Worm (Caenorhabditis elegans) whole organism, mixed stage, embryonic: ENCODE measurements around the gene rsp-5.

Source experiments
- M03D4.4 ChIP-seq: sonication (generic microtip); optimal IDR thresholded peaks from 2 replicates; lab custom pipeline; 2017; ENCODE audit warnings: mild to moderate bottlenecking, missing genetic modification characterization, missing compliant biosample characterization
- bed-3 ChIP-seq: fragments of 200-800 bp; sonication (Bioruptor generic); optimal IDR thresholded peaks from 3 replicates; lab custom pipeline; 2018; ENCODE audit warnings: mild to moderate bottlenecking, missing genetic modification characterization, moderate library complexity, missing compliant biosample characterization
- blmp-1 ChIP-seq: fragments of 150-350 bp; optimal IDR thresholded peaks from 2 replicates; lab custom pipeline; 2014; ENCODE audit warnings: missing biosample characterization, missing genetic modification characterization
- ceh-39 ChIP-seq: fragments of 150-350 bp; optimal IDR thresholded peaks from 2 replicates; lab custom pipeline; 2014; ENCODE audit warnings: missing biosample characterization, missing genetic modification characterization
- ceh-43 ChIP-seq: fragments of 200-800 bp; sonication (Bioruptor generic); optimal IDR thresholded peaks from 2 replicates; lab custom pipeline; 2018; ENCODE audit warnings: mild to moderate bottlenecking, missing genetic modification characterization, moderate library complexity, missing compliant biosample characterization
- ceh-83 ChIP-seq: fragments of 200-800 bp; sonication (Bioruptor generic); optimal IDR thresholded peaks from 2 replicates; lab custom pipeline; 2018; ENCODE audit warnings: mild to moderate bottlenecking, missing genetic modification characterization, missing compliant biosample characterization
- ces-1 ChIP-seq: fragments of 150-350 bp; optimal IDR thresholded peaks from 2 replicates; lab custom pipeline; 2014; ENCODE audit warnings: missing biosample characterization, missing genetic modification reagents, missing genetic modification characterization
- cnd-1 ChIP-seq: fragments of 200-800 bp; sonication (Bioruptor generic); optimal IDR thresholded peaks from 2 replicates; lab custom pipeline; 2018; ENCODE audit warnings: mild to moderate bottlenecking, missing genetic modification characterization, missing compliant biosample characterization
- drap-1 ChIP-seq: fragments of 200-800 bp; sonication (Bioruptor generic); optimal IDR thresholded peaks from 3 replicates; lab custom pipeline; 2018; ENCODE audit warnings: mild to moderate bottlenecking, missing genetic modification characterization, missing compliant biosample characterization
- elt-1 ChIP-seq: sonication (generic microtip); optimal IDR thresholded peaks from 2 replicates; lab custom pipeline; 2017; ENCODE audit warnings: missing genetic modification characterization, mild to moderate bottlenecking, missing compliant biosample characterization, antibody characterized with exemption, moderate library complexity, borderline replicate concordance; ENCODE audit not compliant: insufficient read depth
- elt-3 ChIP-seq: fragments of 150-350 bp; optimal IDR thresholded peaks from 2 replicates; lab custom pipeline; 2014; ENCODE audit warnings: missing biosample characterization, missing genetic modification characterization
- flh-1 ChIP-seq: fragments of 200-800 bp; sonication (Bioruptor generic); optimal IDR thresholded peaks from 2 replicates; lab custom pipeline; 2018; ENCODE audit warnings: mild to moderate bottlenecking, missing genetic modification characterization, moderate library complexity, missing compliant biosample characterization
- ham-2 ChIP-seq: fragments of 200-800 bp; sonication (Bioruptor generic); optimal IDR thresholded peaks from 2 replicates; lab custom pipeline; 2018; ENCODE audit warnings: mild to moderate bottlenecking, missing genetic modification characterization, missing compliant biosample characterization
- hlh-1 ChIP-seq: fragments of 150-350 bp; optimal IDR thresholded peaks from 2 replicates; lab custom pipeline; 2014; ENCODE audit warnings: missing biosample characterization, missing genetic modification reagents, missing genetic modification characterization
- lin-13 ChIP-seq: fragments of 150-350 bp; optimal IDR thresholded peaks from 2 replicates; lab custom pipeline; 2014; ENCODE audit warnings: missing biosample characterization, missing genetic modification characterization
- lin-32 ChIP-seq: fragments of 200-800 bp; sonication (Bioruptor generic); optimal IDR thresholded peaks from 2 replicates; lab custom pipeline; 2018; ENCODE audit warnings: mild to moderate bottlenecking, missing genetic modification characterization, missing compliant biosample characterization
- lsy-2 ChIP-seq: fragments of 150-350 bp; optimal IDR thresholded peaks from 2 replicates; lab custom pipeline; 2014; ENCODE audit warnings: missing biosample characterization, missing genetic modification characterization
- mab-5 ChIP-seq: fragments of 150-350 bp; optimal IDR thresholded peaks from 2 replicates; lab custom pipeline; 2014; ENCODE audit warnings: missing biosample characterization, missing genetic modification characterization
- mep-1 ChIP-seq: fragments of 150-350 bp; optimal IDR thresholded peaks from 2 replicates; lab custom pipeline; 2017; ENCODE audit warnings: missing biosample characterization, missing genetic modification reagents, missing genetic modification characterization, inconsistent platforms
- mls-2 ChIP-seq: sonication (generic microtip); optimal IDR thresholded peaks from 2 replicates; lab custom pipeline; 2016; ENCODE audit warnings: mild to moderate bottlenecking, missing genetic modification characterization, moderate library complexity, missing compliant biosample characterization
- nhr-12 ChIP-seq: fragments of 150-350 bp; optimal IDR thresholded peaks from 2 replicates; lab custom pipeline; 2014; ENCODE audit warnings: missing biosample characterization, missing genetic modification characterization
- nhr-2 ChIP-seq: fragments of 150-350 bp; optimal IDR thresholded peaks from 2 replicates; lab custom pipeline; 2014; ENCODE audit warnings: missing biosample characterization, missing genetic modification characterization
- nhr-237 ChIP-seq: fragments of 150-350 bp; optimal IDR thresholded peaks from 2 replicates; lab custom pipeline; 2014; ENCODE audit warnings: missing biosample characterization, missing genetic modification characterization
- nhr-28 ChIP-seq: fragments of 150-350 bp; optimal IDR thresholded peaks from 2 replicates; lab custom pipeline; 2014; ENCODE audit warnings: missing biosample characterization, missing genetic modification characterization
- nhr-76 ChIP-seq: sonication (generic microtip); optimal IDR thresholded peaks from 2 replicates; lab custom pipeline; 2017; ENCODE audit warnings: missing biosample characterization, missing genetic modification characterization
- pha-4 ChIP-seq: fragments of 150-350 bp; optimal IDR thresholded peaks from 2 replicates; lab custom pipeline; 2018; ENCODE audit warnings: missing biosample characterization, missing genetic modification reagents, missing genetic modification characterization
- sem-2 ChIP-seq: fragments of 200-800 bp; sonication (Bioruptor generic); optimal IDR thresholded peaks from 2 replicates; lab custom pipeline; 2018; ENCODE audit warnings: mild to moderate bottlenecking, missing genetic modification characterization, missing compliant biosample characterization
- snpc-4 ChIP-seq: fragments of 150-350 bp; optimal IDR thresholded peaks from 2 replicates; lab custom pipeline; 2014; ENCODE audit warnings: missing biosample characterization, missing genetic modification characterization
- sptf-1 ChIP-seq: sonication (generic microtip); optimal IDR thresholded peaks from 2 replicates; lab custom pipeline; 2017; ENCODE audit warnings: mild to moderate bottlenecking, missing genetic modification characterization, moderate library complexity, missing compliant biosample characterization
- tbx-8 ChIP-seq: fragments of 200-800 bp; sonication (Bioruptor generic); optimal IDR thresholded peaks from 2 replicates; lab custom pipeline; 2018; ENCODE audit warnings: mild to moderate bottlenecking, missing genetic modification characterization, moderate library complexity, missing compliant biosample characterization
- unc-120 ChIP-seq: sonication (generic microtip); optimal IDR thresholded peaks from 2 replicates; lab custom pipeline; 2017; ENCODE audit warnings: missing genetic modification characterization, missing compliant biosample characterization; ENCODE audit not compliant: poor library complexity, severe bottlenecking
- unc-39 ChIP-seq: fragments of 150-350 bp; optimal IDR thresholded peaks from 2 replicates; lab custom pipeline; 2014; ENCODE audit warnings: missing biosample characterization, missing genetic modification characterization
- unc-62 ChIP-seq: fragments of 150-350 bp; optimal IDR thresholded peaks from 2 replicates; lab custom pipeline; 2014; ENCODE audit warnings: missing biosample characterization, missing genetic modification reagents, missing genetic modification characterization
- zip-8 ChIP-seq: fragments of 150-350 bp; optimal IDR thresholded peaks from 2 replicates; lab custom pipeline; 2014; ENCODE audit warnings: missing biosample characterization, missing genetic modification characterization
- ztf-11 ChIP-seq: fragments of 150-350 bp; optimal IDR thresholded peaks from 2 replicates; lab custom pipeline; 2014; ENCODE audit warnings: missing biosample characterization, missing genetic modification characterization

The rsp-5 gene

DNA sequence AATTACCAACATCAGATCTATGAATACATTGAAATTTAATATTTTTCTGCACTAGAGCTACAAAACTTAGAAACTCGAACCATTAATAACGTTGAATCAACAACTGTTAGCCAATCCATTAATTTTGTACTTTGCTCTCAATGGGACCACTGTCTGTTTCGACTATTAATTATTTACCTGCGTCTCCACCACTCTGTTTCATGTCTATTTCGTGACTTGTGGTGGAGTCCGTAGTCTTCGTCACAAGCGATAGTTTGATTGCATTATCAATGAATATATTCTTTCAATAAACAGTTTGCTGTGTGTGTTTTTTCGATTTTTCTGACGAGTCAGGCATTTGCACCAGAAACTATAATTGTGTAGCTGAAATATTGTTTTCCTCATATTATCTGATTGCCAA lies 3.6 kb upstream of the rsp-5 start:
- TF ChIP-seq cnd-1 (tag; lab: Kevin White, UChicago) (no peak), elt-1 (tag; lab: Kevin White, UChicago) (no peak), nhr-237 (tag; lab: Kevin White, UChicago) (no peak), hlh-1 (peak; percentile 68), blmp-1 (tag; lab: Kevin White, UChicago) (no peak), unc-39 (tag; lab: Kevin White, UChicago) (no peak), ztf-11 (no peak), ham-2 (GFP tag; lab: Kevin White, UChicago) (no peak), unc-120 (tag; lab: Kevin White, UChicago) (peak; percentile 22), flh-1 (GFP tag; lab: Kevin White, UChicago) (no peak), sptf-1 (tag; lab: Kevin White, UChicago) (no peak), mep-1 (tag; lab: Kevin White, UChicago) (no peak), zip-8 (tag; lab: Kevin White, UChicago) (no peak), mab-5 (peak; percentile 64), nhr-12 (no peak), nhr-76 (tag; lab: Kevin White, UChicago) (no peak), mls-2 (tag; lab: Kevin White, UChicago) (no peak), lsy-2 (tag; lab: Kevin White, UChicago) (no peak), unc-62 (GFP tag; lab: Kevin White, UChicago) (peak; percentile 25), ceh-39 (tag; lab: Kevin White, UChicago) (no peak), ceh-43 (no peak), tbx-8 (GFP tag; lab: Kevin White, UChicago) (no peak), lin-13 (tag; lab: Kevin White, UChicago) (no peak), pha-4 (tag; lab: Kevin White, UChicago) (no peak)
- TF ChIP-seq, all 35 proteins: peak for 4

- TF ChIP-seq tbx-8 (GFP tag; lab: Kevin White, UChicago) (no peak), pha-4 (tag; lab: Kevin White, UChicago) (no peak), unc-62 (GFP tag; lab: Kevin White, UChicago) (no peak), blmp-1 (tag; lab: Kevin White, UChicago) (no peak), mab-5 (no peak), zip-8 (tag; lab: Kevin White, UChicago) (no peak), elt-1 (tag; lab: Kevin White, UChicago) (no peak), nhr-237 (tag; lab: Kevin White, UChicago) (no peak), sptf-1 (tag; lab: Kevin White, UChicago) (no peak), sem-2 (GFP tag; lab: Kevin White, UChicago) (no peak), hlh-1 (no peak), ceh-83 (GFP tag; lab: Kevin White, UChicago) (no peak), snpc-4 (tag; lab: Kevin White, UChicago) (no peak), bed-3 (no peak)
Observed at ce11 chrII:6491187-6491586, 1.2 kb downstream of the rsp-5 start.

DNA sequence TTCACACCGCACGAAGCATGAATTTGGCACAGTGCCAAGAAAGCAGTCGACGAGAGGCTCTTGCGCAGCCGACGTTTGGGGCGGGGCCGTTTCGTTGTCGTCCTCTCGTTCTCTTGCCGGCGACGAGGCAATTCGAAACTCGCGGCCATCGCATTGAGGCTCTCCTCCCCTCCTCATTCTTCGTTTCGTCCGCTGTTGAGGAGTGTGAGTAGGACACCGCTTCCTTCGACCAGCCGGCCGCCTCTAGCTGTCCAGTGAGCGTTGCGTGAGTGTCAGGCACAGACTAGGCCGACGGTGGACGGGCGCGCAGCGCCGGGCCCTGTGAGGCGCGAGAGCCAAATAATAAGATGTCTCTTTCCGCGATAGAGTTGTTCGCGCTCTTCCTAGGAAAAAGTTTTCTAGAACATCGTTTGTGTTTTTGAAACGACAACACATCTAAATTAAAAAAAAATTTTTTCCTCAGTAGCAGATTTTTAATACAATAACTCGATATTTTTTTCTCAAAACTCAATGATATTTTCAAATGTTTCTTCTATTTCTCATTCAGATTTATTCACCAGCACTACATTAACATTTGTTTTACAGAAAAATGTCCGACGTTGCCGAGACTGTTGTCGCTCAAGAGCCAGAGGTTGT lies 2.0 kb downstream of the rsp-5 start, which contains the start of the genes T28D9.11 and T28D9.1:
Gene T28D9.11 (minus strand): TSS at position 177 of the 636 bp plus-strand sequence.
Gene T28D9.1 (plus strand): TSS at position 586 of the 636 bp plus-strand sequence.
- no peak for TF ChIP-seq nhr-76 (tag; lab: Kevin White, UChicago)
- peak; percentile 29 for TF ChIP-seq hlh-1
- no peak for TF ChIP-seq flh-1 (GFP tag; lab: Kevin White, UChicago)
- peak; percentile 67 for TF ChIP-seq mls-2 (tag; lab: Kevin White, UChicago)
- no peak for TF ChIP-seq nhr-2 (tag; lab: Kevin White, UChicago)
- no peak for TF ChIP-seq bed-3
- TF ChIP-seq ceh-39 (tag; lab: Kevin White, UChicago) = no peak
- TF ChIP-seq cnd-1 (tag; lab: Kevin White, UChicago) = peak; percentile 75
- no peak for TF ChIP-seq ceh-83 (GFP tag; lab: Kevin White, UChicago)
- TF ChIP-seq lin-13 (tag; lab: Kevin White, UChicago) = no peak
- peak; percentile 64 for TF ChIP-seq sptf-1 (tag; lab: Kevin White, UChicago)
- no peak for TF ChIP-seq ces-1 (GFP tag; lab: Kevin White, UChicago)
- no peak for TF ChIP-seq zip-8 (tag; lab: Kevin White, UChicago)
- peak; percentile 58 for TF ChIP-seq ham-2 (GFP tag; lab: Kevin White, UChicago)
- no peak for TF ChIP-seq mep-1 (tag; lab: Kevin White, UChicago)
- no peak for TF ChIP-seq nhr-28 (tag; lab: Kevin White, UChicago)
- no peak for TF ChIP-seq lsy-2 (tag; lab: Kevin White, UChicago)
- TF ChIP-seq mab-5 = no peak
- TF ChIP-seq unc-39 (tag; lab: Kevin White, UChicago) = no peak
- TF ChIP-seq blmp-1 (tag; lab: Kevin White, UChicago) = no peak
- peak; percentile 48 for TF ChIP-seq drap-1 (GFP tag; lab: Kevin White, UChicago)
- TF ChIP-seq elt-3 = no peak
- TF ChIP-seq unc-62 (GFP tag; lab: Kevin White, UChicago) = no peak
- no peak for TF ChIP-seq nhr-237 (tag; lab: Kevin White, UChicago)
- no peak for TF ChIP-seq sem-2 (GFP tag; lab: Kevin White, UChicago)
- peak; percentile 29 for TF ChIP-seq ztf-11
- peak; percentile 19 for TF ChIP-seq ceh-43
- no peak for TF ChIP-seq elt-1 (tag; lab: Kevin White, UChicago)
- no peak for TF ChIP-seq pha-4 (tag; lab: Kevin White, UChicago)
- TF ChIP-seq unc-120 (tag; lab: Kevin White, UChicago) = peak; percentile 37
- no peak for TF ChIP-seq snpc-4 (tag; lab: Kevin White, UChicago)
- TF ChIP-seq tbx-8 (GFP tag; lab: Kevin White, UChicago) = no peak
- TF ChIP-seq M03D4.4 (tag; lab: Kevin White, UChicago) = peak; percentile 74
- peak; percentile 31 for TF ChIP-seq lin-32 (GFP tag; lab: Kevin White, UChicago)
- no peak for TF ChIP-seq nhr-12
